Worm (Caenorhabditis elegans) whole organism, late embryonic: ENCODE measurements around the gene moa-1.

Experiments used
- C38D4.7 ChIP-seq: fragments of 200-800 bp; sonication (Bioruptor generic); optimal IDR thresholded peaks from 2 replicates; lab custom pipeline; 2018; ENCODE audit warnings: mild to moderate bottlenecking, missing genetic modification characterization, moderate library complexity, missing compliant biosample characterization
- F13H6.1 ChIP-seq: sonication (generic microtip); optimal IDR thresholded peaks from 2 replicates; lab custom pipeline; 2016; ENCODE audit warnings: missing genetic modification characterization, missing compliant biosample characterization
- K09A11.1 ChIP-seq: sonication (generic microtip); optimal IDR thresholded peaks from 2 replicates; lab custom pipeline; 2017; ENCODE audit warnings: antibody characterized with exemption, mild to moderate bottlenecking, missing genetic modification characterization, missing compliant biosample characterization; ENCODE audit not compliant: insufficient read depth
- T23F11.4 ChIP-seq: fragments of 200-800 bp; sonication (Bioruptor generic); optimal IDR thresholded peaks from 2 replicates; lab custom pipeline; 2018; ENCODE audit warnings: mild to moderate bottlenecking, missing genetic modification characterization, missing compliant biosample characterization
- Y22D7AL.16 ChIP-seq: sonication (generic microtip); optimal IDR thresholded peaks from 2 replicates; lab custom pipeline; 2016; ENCODE audit warnings: missing genetic modification characterization, missing compliant biosample characterization
- ceh-19 ChIP-seq: fragments of 200-800 bp; sonication (Bioruptor generic); optimal IDR thresholded peaks from 2 replicates; lab custom pipeline; 2018; ENCODE audit warnings: mild to moderate bottlenecking, missing genetic modification characterization, missing compliant biosample characterization
- ceh-22 ChIP-seq: sonication (generic microtip); optimal IDR thresholded peaks from 2 replicates; lab custom pipeline; 2017; ENCODE audit warnings: missing biosample characterization, missing genetic modification characterization
- ceh-31 ChIP-seq: sonication (generic microtip); optimal IDR thresholded peaks from 2 replicates; lab custom pipeline; 2016; ENCODE audit warnings: missing genetic modification characterization, missing compliant biosample characterization
- ceh-6 ChIP-seq: fragments of 200-800 bp; sonication (Bioruptor generic); optimal IDR thresholded peaks from 2 replicates; lab custom pipeline; 2018; ENCODE audit warnings: mild to moderate bottlenecking, missing genetic modification characterization, missing compliant biosample characterization
- ceh-9 ChIP-seq: sonication (generic microtip); optimal IDR thresholded peaks from 2 replicates; lab custom pipeline; 2016; ENCODE audit warnings: mild to moderate bottlenecking, missing genetic modification characterization, inconsistent platforms, missing compliant biosample characterization
- che-1 ChIP-seq: sonication (generic microtip); optimal IDR thresholded peaks from 2 replicates; lab custom pipeline; 2016; ENCODE audit warnings: mild to moderate bottlenecking, missing genetic modification characterization, missing compliant biosample characterization
- dmd-4 ChIP-seq: sonication (generic microtip); optimal IDR thresholded peaks from 2 replicates; lab custom pipeline; 2016; ENCODE audit warnings: borderline replicate concordance, missing genetic modification characterization, missing compliant biosample characterization
- dve-1 ChIP-seq: sonication (generic microtip); optimal IDR thresholded peaks from 2 replicates; lab custom pipeline; 2017; ENCODE audit warnings: antibody characterized with exemption, mild to moderate bottlenecking, missing genetic modification characterization, missing compliant biosample characterization
- elt-2 ChIP-seq: sonication (generic microtip); optimal IDR thresholded peaks from 2 replicates; lab custom pipeline; 2016; ENCODE audit warnings: missing genetic modification reagents, missing genetic modification characterization, missing compliant biosample characterization
- fax-1 ChIP-seq: sonication (generic microtip); optimal IDR thresholded peaks from 2 replicates; lab custom pipeline; 2016; ENCODE audit warnings: missing genotype, missing genetic modification characterization, missing compliant biosample characterization
- fkh-10 ChIP-seq: fragments of 150-350 bp; optimal IDR thresholded peaks from 2 replicates; lab custom pipeline; 2014; ENCODE audit warnings: missing biosample characterization, missing genetic modification reagents, missing genetic modification characterization
- gmeb-2 ChIP-seq: sonication (generic microtip); optimal IDR thresholded peaks from 2 replicates; lab custom pipeline; 2016; ENCODE audit warnings: missing genetic modification characterization, inconsistent platforms, missing compliant biosample characterization
- hlh-13 ChIP-seq: fragments of 200-800 bp; sonication (Bioruptor generic); optimal IDR thresholded peaks from 2 replicates; lab custom pipeline; 2018; ENCODE audit warnings: mild to moderate bottlenecking, missing genetic modification characterization, missing compliant biosample characterization
- hlh-15 ChIP-seq: sonication (generic microtip); optimal IDR thresholded peaks from 2 replicates; lab custom pipeline; 2016; ENCODE audit warnings: missing genetic modification characterization, missing compliant biosample characterization
- hlh-6 ChIP-seq: sonication (generic microtip); optimal IDR thresholded peaks from 2 replicates; lab custom pipeline; 2016; ENCODE audit warnings: missing genotype, missing genetic modification characterization, missing compliant biosample characterization
- hlh-8 ChIP-seq: sonication (generic microtip); optimal IDR thresholded peaks from 2 replicates; lab custom pipeline; 2016; ENCODE audit warnings: missing genotype, missing genetic modification characterization, missing compliant biosample characterization
- lim-6 ChIP-seq: sonication (generic microtip); optimal IDR thresholded peaks from 2 replicates; lab custom pipeline; 2016; ENCODE audit warnings: missing genetic modification characterization, missing compliant biosample characterization
- lin-11 ChIP-seq: fragments of 200-800 bp; sonication (Bioruptor generic); optimal IDR thresholded peaks from 2 replicates; lab custom pipeline; 2018; ENCODE audit warnings: mild to moderate bottlenecking, missing genetic modification characterization, missing compliant biosample characterization
- odd-2 ChIP-seq: sonication (generic microtip); optimal IDR thresholded peaks from 2 replicates; lab custom pipeline; 2017; ENCODE audit warnings: antibody characterized with exemption, mild to moderate bottlenecking, missing genetic modification characterization, missing compliant biosample characterization
- pag-3 ChIP-seq: sonication (generic microtip); optimal IDR thresholded peaks from 2 replicates; lab custom pipeline; 2016; ENCODE audit warnings: missing compliant biosample characterization, missing genetic modification characterization, borderline replicate concordance
- pat-9 ChIP-seq: fragments of 200-800 bp; sonication (Bioruptor generic); optimal IDR thresholded peaks from 2 replicates; lab custom pipeline; 2018; ENCODE audit warnings: mild to moderate bottlenecking, missing genetic modification characterization, moderate library complexity, missing compliant biosample characterization
- ref-2 ChIP-seq: sonication (generic microtip); optimal IDR thresholded peaks from 2 replicates; lab custom pipeline; 2016; ENCODE audit warnings: missing genetic modification characterization, missing compliant biosample characterization
- rnt-1 ChIP-seq: sonication (generic microtip); optimal IDR thresholded peaks from 2 replicates; lab custom pipeline; 2016; ENCODE audit warnings: missing genetic modification characterization, missing compliant biosample characterization
- sdc-2 ChIP-seq: sonication (generic microtip); optimal IDR thresholded peaks from 2 replicates; lab custom pipeline; 2016; ENCODE audit warnings: missing genotype, missing genetic modification characterization, missing compliant biosample characterization
- sox-2 ChIP-seq: fragments of 200-800 bp; sonication (Bioruptor generic); IDR thresholded peaks from 2 replicates; pipeline ENCODE4 v1.3.6; 2022; ENCODE audit warnings: missing genetic modification reagents, missing genetic modification characterization, missing compliant biosample characterization
- syd-9 ChIP-seq: sonication (generic microtip); optimal IDR thresholded peaks from 2 replicates; lab custom pipeline; 2016; ENCODE audit warnings: mild to moderate bottlenecking, missing genetic modification characterization, moderate library complexity, missing compliant biosample characterization
- tbx-2 ChIP-seq: sonication (generic microtip); optimal IDR thresholded peaks from 2 replicates; lab custom pipeline; 2016; ENCODE audit warnings: missing genetic modification characterization, missing compliant biosample characterization
- tbx-7 ChIP-seq: sonication (generic microtip); optimal IDR thresholded peaks from 2 replicates; lab custom pipeline; 2016; ENCODE audit warnings: missing genotype, missing genetic modification characterization, missing compliant biosample characterization
- unc-3 ChIP-seq, 2 experiments: fragments of 200-800 bp in 1 of 2; sonication (Bioruptor generic) in 1 of 2; sonication (generic microtip) in 1 of 2; conservative IDR thresholded peaks in 1 of 2; optimal IDR thresholded peaks in 1 of 2; 2 replicates each; pipeline versions ENCODE4 v1.3.6 to Lab custom; 2016 to 2022; ENCODE audit warnings: missing compliant biosample characterization in 2 of 2, missing genetic modification characterization in 2 of 2, missing genetic modification reagents in 1 of 2
- unc-86 ChIP-seq: sonication (generic microtip); optimal IDR thresholded peaks from 2 replicates; lab custom pipeline; 2016; ENCODE audit warnings: missing genetic modification characterization, missing compliant biosample characterization

The moa-1 gene

ce11 chrIII:1984860-1985259 is 15.2 kb upstream of the moa-1 start, which contains the start of gene Y39A3B.7:
Gene Y39A3B.7 (minus strand): TSS chrIII:1984960.
- no peak for TF ChIP-seq che-1 (tag; lab: Kevin White, UChicago)

- no peak for TF ChIP-seq T23F11.4 (GFP tag; lab: Kevin White, UChicago)
- no peak for TF ChIP-seq odd-2 (tag; lab: Kevin White, UChicago)
- TF ChIP-seq ceh-9: no peak
- no peak for TF ChIP-seq ceh-31
- no peak for TF ChIP-seq lim-6 (tag; lab: Kevin White, UChicago)
- no peak for TF ChIP-seq hlh-13
- TF ChIP-seq fax-1: no peak
- TF ChIP-seq ceh-19 (GFP tag; lab: Kevin White, UChicago): no peak
- TF ChIP-seq syd-9: no peak
- no peak for TF ChIP-seq dmd-4 (tag; lab: Kevin White, UChicago)
- TF ChIP-seq hlh-15: no peak
- TF ChIP-seq ceh-6 (GFP tag; lab: Kevin White, UChicago): no peak
- TF ChIP-seq fkh-10 (GFP tag; lab: Kevin White, UChicago): no peak
- TF ChIP-seq hlh-6 (tag; lab: Kevin White, UChicago): no peak
- no peak for TF ChIP-seq pag-3
- TF ChIP-seq pat-9 (tag; lab: Kevin White, UChicago): no peak
- no peak for TF ChIP-seq gmeb-2 (tag; lab: Kevin White, UChicago)
Observed at ce11 chrIII:1982597-1983244, 13.0 kb upstream of the moa-1 start, which contains the start of gene srd-66. Gene srd-66 (minus strand): TSS chrIII:1982647.

ce11 chrIII:1981467-1981866 is 11.8 kb upstream of the moa-1 start:
- TF ChIP-seq unc-3 (GFP tag; conservative IDR thresholded peaks at IDR 0.05; lab: Robert Waterston, UW) (no peak), unc-3 (tag; optimal IDR thresholded peaks at IDR 0.05; lab: Kevin White, UChicago) (no peak), elt-2 (tag; lab: Kevin White, UChicago) (no peak), F13H6.1 (tag; lab: Kevin White, UChicago) (no peak), ceh-31 (no peak), ceh-19 (GFP tag; lab: Kevin White, UChicago) (no peak), C38D4.7 (GFP tag; lab: Kevin White, UChicago) (no peak), ref-2 (tag; lab: Kevin White, UChicago) (no peak), lim-6 (tag; lab: Kevin White, UChicago) (no peak), odd-2 (tag; lab: Kevin White, UChicago) (no peak), ceh-22 (tag; lab: Kevin White, UChicago) (no peak), rnt-1 (tag; lab: Kevin White, UChicago) (no peak), che-1 (tag; lab: Kevin White, UChicago) (no peak), dve-1 (tag; lab: Kevin White, UChicago) (no peak), tbx-2 (tag; lab: Kevin White, UChicago) (no peak), Y22D7AL.16 (tag; lab: Kevin White, UChicago) (no peak), hlh-13 (no peak), tbx-7 (tag; lab: Kevin White, UChicago) (no peak)
- TF ChIP-seq, all 69 proteins: peak for 0

DNA sequence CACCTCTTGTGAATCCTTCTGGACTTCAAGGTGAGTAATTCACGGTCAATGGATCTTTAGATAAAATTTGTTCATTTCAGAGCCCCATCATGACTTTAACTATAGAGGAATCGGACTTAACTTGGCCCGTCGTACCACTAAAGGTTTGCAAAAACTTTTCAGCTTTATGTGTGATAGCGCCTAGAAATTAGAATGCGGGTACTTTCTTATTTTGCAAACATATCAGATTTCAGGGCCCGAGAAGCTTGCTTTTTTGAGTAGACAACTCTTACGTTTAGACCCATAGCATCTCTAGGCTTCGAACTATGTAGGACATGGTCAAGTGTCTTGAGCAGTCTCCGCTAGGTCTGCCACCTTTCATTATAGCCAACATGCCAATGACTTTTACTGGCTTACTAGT is 7.7 kb upstream of the moa-1 start:
- TF ChIP-seq syd-9 (no peak), hlh-8 (no peak), K09A11.1 (tag; lab: Kevin White, UChicago) (no peak), lin-11 (no peak), sdc-2 (no peak), unc-86 (tag; lab: Kevin White, UChicago) (no peak), ref-2 (tag; lab: Kevin White, UChicago) (no peak), sox-2 (no peak)
